Worm (Caenorhabditis elegans) whole organism, early embryonic: ENCODE results near the gene nhr-163.

ENCODE experiments used
- B0310.2 ChIP-seq: sonication (generic microtip); optimal IDR thresholded peaks from 2 replicates; lab custom pipeline; 2016; ENCODE audit warnings: mild to moderate bottlenecking, missing genetic modification characterization, missing compliant biosample characterization
- F13C5.2 ChIP-seq: sonication (generic microtip); optimal IDR thresholded peaks from 2 replicates; lab custom pipeline; 2017; ENCODE audit warnings: mild to moderate bottlenecking, missing genetic modification characterization, inconsistent platforms, missing compliant biosample characterization
- aly-1 ChIP-seq: sonication (generic microtip); optimal IDR thresholded peaks from 2 replicates; lab custom pipeline; 2016; ENCODE audit warnings: missing genetic modification characterization, missing compliant biosample characterization
- ama-1 ChIP-seq: fragments of 150-350 bp; optimal IDR thresholded peaks from 2 replicates; lab custom pipeline; 2014
- ceh-13 ChIP-seq: fragments of 200-800 bp; sonication (Bioruptor generic); optimal IDR thresholded peaks from 2 replicates; lab custom pipeline; 2018; ENCODE audit warnings: mild to moderate bottlenecking, missing genetic modification characterization, missing compliant biosample characterization
- ceh-36 ChIP-seq: sonication (generic microtip); optimal IDR thresholded peaks from 2 replicates; lab custom pipeline; 2016; ENCODE audit warnings: missing genetic modification characterization, inconsistent platforms, missing compliant biosample characterization
- ets-7 ChIP-seq: sonication (generic microtip); optimal IDR thresholded peaks from 2 replicates; lab custom pipeline; 2016; ENCODE audit warnings: missing genotype, missing genetic modification characterization, missing compliant biosample characterization
- flt-1 ChIP-seq: fragments of 200-800 bp; sonication (Bioruptor generic); IDR thresholded peaks from 2 replicates; pipeline ENCODE4 v1.3.6; 2022; ENCODE audit warnings: missing genetic modification characterization, missing compliant biosample characterization
- hmbx-1 ChIP-seq: sonication (generic microtip); optimal IDR thresholded peaks from 2 replicates; lab custom pipeline; 2016; ENCODE audit warnings: mild to moderate bottlenecking, missing genetic modification characterization, missing compliant biosample characterization
- hmg-4 ChIP-seq: fragments of 200-800 bp; sonication (Bioruptor generic); optimal IDR thresholded peaks from 2 replicates; lab custom pipeline; 2018; ENCODE audit warnings: mild to moderate bottlenecking, missing genetic modification characterization, missing compliant biosample characterization
- hnd-1 ChIP-seq: sonication (generic microtip); optimal IDR thresholded peaks from 2 replicates; lab custom pipeline; 2016; ENCODE audit warnings: missing genetic modification characterization, missing compliant biosample characterization
- pes-1 ChIP-seq: fragments of 200-800 bp; sonication (Bioruptor generic); IDR thresholded peaks from 2 replicates; pipeline ENCODE4 v1.3.6; 2022; ENCODE audit warnings: missing genetic modification reagents, missing genetic modification characterization, missing compliant biosample characterization
- scrt-1 ChIP-seq: fragments of 200-800 bp; sonication (Bioruptor generic); IDR thresholded peaks from 2 replicates; pipeline ENCODE4 v1.3.6; 2022; ENCODE audit warnings: missing genetic modification characterization, missing compliant biosample characterization
- sea-1 ChIP-seq: fragments of 200-800 bp; sonication (Bioruptor generic); conservative IDR thresholded peaks from 2 replicates; pipeline ENCODE4 v1.3.6; 2022; ENCODE audit warnings: missing genetic modification characterization, missing compliant biosample characterization
- tbx-11 ChIP-seq: fragments of 200-800 bp; sonication (Bioruptor generic); IDR thresholded peaks from 2 replicates; pipeline ENCODE4 v1.3.6; 2022; ENCODE audit warnings: missing genetic modification characterization, missing compliant biosample characterization
- tbx-37 ChIP-seq: fragments of 200-800 bp; sonication (Bioruptor generic); conservative IDR thresholded peaks from 2 replicates; pipeline ENCODE4 v1.3.6; 2022; ENCODE audit warnings: missing genetic modification reagents, missing genetic modification characterization, missing compliant biosample characterization
- tra-4 ChIP-seq: sonication (generic microtip); optimal IDR thresholded peaks from 2 replicates; lab custom pipeline; 2017; ENCODE audit warnings: missing genetic modification characterization, missing compliant biosample characterization

The nhr-163 gene

DNA sequence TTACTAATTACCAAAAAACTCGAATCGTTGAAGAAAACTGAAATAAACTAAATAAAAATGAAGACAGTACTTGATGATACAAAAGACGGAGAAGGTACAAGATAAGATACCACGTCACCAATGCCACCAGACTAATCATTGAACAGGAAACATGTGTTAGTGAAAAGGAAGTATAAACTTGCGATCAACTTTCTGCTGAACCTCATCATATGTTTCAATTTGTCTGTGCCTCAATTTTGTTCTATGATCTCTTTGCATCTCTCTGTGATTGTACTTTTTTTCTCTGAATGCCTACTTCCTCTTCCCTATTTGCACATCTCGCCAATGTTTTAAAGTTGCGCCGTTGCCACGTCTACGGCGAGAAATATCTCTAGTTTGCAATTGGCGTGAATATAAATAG lies 8.2 kb upstream of the nhr-163 start:
- no peak for TF ChIP-seq hmg-4
- no peak for TF ChIP-seq tbx-37
- no peak for TF ChIP-seq aly-1 (tag; lab: Kevin White, UChicago)
- no peak for TF ChIP-seq flt-1 (GFP tag; lab: Robert Waterston, UW)
- TF ChIP-seq pes-1 (GFP tag; lab: Robert Waterston, UW), result no peak
- TF ChIP-seq ets-7, result no peak
- TF ChIP-seq ceh-36 (tag; lab: Kevin White, UChicago), result no peak
- no peak for TF ChIP-seq tbx-11 (GFP tag; lab: Robert Waterston, UW)
- TF ChIP-seq sea-1 (GFP tag; lab: Robert Waterston, UW), result no peak
- TF ChIP-seq tra-4 (tag; lab: Kevin White, UChicago), result no peak
- no peak for TF ChIP-seq scrt-1
- no peak for TF ChIP-seq hmbx-1 (tag; lab: Kevin White, UChicago)

DNA sequence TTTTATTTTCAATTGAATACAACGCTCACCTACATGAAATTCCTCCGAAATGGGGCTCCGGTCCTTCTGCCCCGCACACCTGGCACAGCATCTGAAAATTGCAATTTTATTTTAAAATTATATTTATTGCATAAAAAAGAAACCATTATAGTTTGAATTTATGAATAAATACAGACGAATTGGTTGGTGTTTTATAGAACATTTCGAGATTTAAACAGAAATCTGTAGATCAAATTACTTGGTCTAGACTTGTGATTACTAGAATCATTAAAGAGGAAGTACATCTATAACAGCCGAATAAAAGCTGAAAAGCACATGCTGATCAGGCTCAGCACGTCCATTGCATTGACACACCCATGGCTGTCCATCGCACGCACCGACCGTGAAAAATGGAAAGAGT lies 5.9 kb upstream of the nhr-163 start, which contains the start of gene nhr-162:
Gene nhr-162 (minus strand): TSS at position 101 of the 400 bp plus-strand sequence.
- TF ChIP-seq sea-1 (GFP tag; lab: Robert Waterston, UW), result no peak
- no peak for TF ChIP-seq aly-1 (tag; lab: Kevin White, UChicago)
- TF ChIP-seq tbx-37, result no peak
- no peak for TF ChIP-seq ama-1 (lab: Kevin White, UChicago)
- no peak for TF ChIP-seq pes-1 (GFP tag; lab: Robert Waterston, UW)
- TF ChIP-seq tbx-11 (GFP tag; lab: Robert Waterston, UW), result no peak
- TF ChIP-seq B0310.2 (tag; lab: Kevin White, UChicago), result no peak

DNA sequence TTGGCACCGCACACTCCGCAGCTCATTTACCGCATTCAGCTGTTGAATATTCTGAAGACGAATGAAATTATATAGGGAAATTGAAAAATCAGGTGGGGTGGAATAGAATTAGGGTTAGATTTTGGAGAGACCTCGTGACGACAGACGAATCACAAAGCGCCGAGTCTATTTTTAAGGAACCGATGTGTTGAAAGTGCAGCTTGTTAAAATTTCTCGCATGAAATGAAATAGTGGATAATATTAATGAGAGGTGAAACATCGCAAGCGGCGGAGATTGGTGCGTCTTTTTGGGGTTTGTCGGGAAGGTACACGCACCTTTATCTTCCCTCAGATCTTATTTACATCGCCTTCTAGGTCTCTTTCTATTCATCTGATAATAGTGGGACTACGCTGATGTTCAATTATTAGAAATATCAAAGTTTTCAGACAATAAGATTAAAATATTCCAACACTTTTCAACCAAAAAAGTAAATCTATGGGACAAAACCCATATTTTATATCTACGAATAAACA lies 3.8 kb upstream of the nhr-163 start, which contains the start of gene nhr-140:
Gene nhr-140 (minus strand): TSS at position 51 of the 513 bp plus-strand sequence.
- TF ChIP-seq pes-1 (GFP tag; lab: Robert Waterston, UW) (no peak), ama-1 (lab: Kevin White, UChicago) (no peak), ceh-36 (tag; lab: Kevin White, UChicago) (no peak), hnd-1 (tag; lab: Kevin White, UChicago) (no peak), B0310.2 (tag; lab: Kevin White, UChicago) (no peak), scrt-1 (no peak), sea-1 (GFP tag; lab: Robert Waterston, UW) (no peak), flt-1 (GFP tag; lab: Robert Waterston, UW) (no peak), hmbx-1 (tag; lab: Kevin White, UChicago) (no peak), tbx-37 (no peak), tra-4 (tag; lab: Kevin White, UChicago) (no peak), ets-7 (no peak), F13C5.2 (no peak), hmg-4 (no peak)

DNA sequence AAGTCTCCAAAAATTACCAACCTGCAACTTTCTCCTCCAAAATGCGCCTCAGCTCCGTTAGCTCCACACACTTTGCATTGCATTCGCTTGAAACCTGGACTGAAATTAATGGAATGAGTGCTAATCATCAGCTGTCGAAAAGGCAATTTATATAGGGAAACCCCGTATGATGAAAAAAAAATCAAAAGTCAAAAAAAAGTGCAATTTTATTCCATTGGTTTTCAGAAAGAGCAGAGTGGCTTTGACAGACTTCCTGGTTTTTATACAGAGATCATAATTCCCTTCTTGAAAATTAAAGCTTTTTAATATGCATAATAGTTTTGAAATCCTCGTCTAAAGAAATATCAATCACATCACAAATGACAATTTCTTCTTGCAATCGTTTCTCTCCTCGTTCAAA lies 1.8 kb upstream of the nhr-163 start, which contains the start of gene nhr-139:
Gene nhr-139 (minus strand): TSS at position 101 of the 400 bp plus-strand sequence.
- no peak for TF ChIP-seq pes-1 (GFP tag; lab: Robert Waterston, UW)
- TF ChIP-seq hmg-4, result no peak
- no peak for TF ChIP-seq ceh-13
- no peak for TF ChIP-seq tbx-37
- TF ChIP-seq hnd-1 (tag; lab: Kevin White, UChicago), result no peak
- TF ChIP-seq B0310.2 (tag; lab: Kevin White, UChicago), result no peak
- TF ChIP-seq ceh-36 (tag; lab: Kevin White, UChicago), result no peak
- TF ChIP-seq tra-4 (tag; lab: Kevin White, UChicago), result no peak
- TF ChIP-seq sea-1 (GFP tag; lab: Robert Waterston, UW), result no peak
- TF ChIP-seq ets-7, result no peak
- no peak for TF ChIP-seq F13C5.2
- no peak for TF ChIP-seq aly-1 (tag; lab: Kevin White, UChicago)

DNA sequence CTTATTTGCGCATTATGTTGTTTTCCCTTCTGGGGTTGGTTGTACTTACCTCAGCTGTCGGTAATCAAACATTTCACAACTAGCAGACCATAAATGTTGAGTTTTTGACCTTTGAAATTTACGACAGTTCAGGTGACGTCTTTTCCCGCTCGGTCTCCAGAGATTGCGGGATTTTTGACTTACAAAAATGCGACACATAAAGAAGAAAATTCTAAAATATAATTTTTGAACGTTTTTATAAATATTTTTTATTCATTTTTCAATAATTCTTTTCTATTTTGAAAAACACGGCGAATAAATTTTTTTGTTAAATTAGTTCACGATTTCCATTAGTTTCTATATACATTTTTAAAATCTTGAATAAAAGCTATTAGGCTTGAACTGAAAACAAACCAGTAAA lies 3.0 kb downstream of the nhr-163 start, which contains the start of gene nhr-161:
Gene nhr-161 (minus strand): TSS at position 101 of the 400 bp plus-strand sequence.
- TF ChIP-seq hnd-1 (tag; lab: Kevin White, UChicago) (no peak), hmbx-1 (tag; lab: Kevin White, UChicago) (no peak), tra-4 (tag; lab: Kevin White, UChicago) (no peak), tbx-37 (no peak), ets-7 (no peak), scrt-1 (no peak), flt-1 (GFP tag; lab: Robert Waterston, UW) (no peak), pes-1 (GFP tag; lab: Robert Waterston, UW) (no peak), ama-1 (lab: Kevin White, UChicago) (no peak), ceh-36 (tag; lab: Kevin White, UChicago) (no peak), aly-1 (tag; lab: Kevin White, UChicago) (no peak), tbx-11 (GFP tag; lab: Robert Waterston, UW) (no peak), ceh-13 (no peak), sea-1 (GFP tag; lab: Robert Waterston, UW) (no peak), hmg-4 (no peak), F13C5.2 (no peak), B0310.2 (tag; lab: Kevin White, UChicago) (no peak)

DNA sequence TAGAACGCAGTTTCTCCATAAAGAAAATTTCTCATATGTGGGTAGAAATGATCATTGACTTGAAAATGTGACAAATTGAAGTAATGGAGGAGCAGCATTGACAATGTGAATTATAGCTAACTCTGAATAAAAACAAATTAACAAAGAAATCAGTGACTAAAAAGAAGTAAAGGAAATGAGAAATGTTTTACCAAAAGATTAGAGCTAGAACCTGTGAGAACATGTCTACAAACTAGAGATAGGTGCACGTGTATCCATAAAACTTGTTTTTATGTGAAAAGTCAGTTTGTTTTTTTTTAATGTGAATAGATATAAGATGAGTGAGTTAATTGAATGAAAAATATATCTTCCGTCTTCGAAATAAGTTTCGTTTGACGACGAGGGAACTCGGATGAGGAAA lies 6.8 kb downstream of the nhr-163 start, which contains the start of gene sre-12:
Gene sre-12 (minus strand): TSS at position 101 of the 400 bp plus-strand sequence.
- TF ChIP-seq scrt-1, result no peak
- no peak for TF ChIP-seq hmg-4
- TF ChIP-seq B0310.2 (tag; lab: Kevin White, UChicago), result no peak
- TF ChIP-seq F13C5.2, result no peak
- no peak for TF ChIP-seq ceh-13
- no peak for TF ChIP-seq ceh-36 (tag; lab: Kevin White, UChicago)
- TF ChIP-seq tbx-11 (GFP tag; lab: Robert Waterston, UW), result no peak
- no peak for TF ChIP-seq ama-1 (lab: Kevin White, UChicago)
- TF ChIP-seq aly-1 (tag; lab: Kevin White, UChicago), result no peak
- TF ChIP-seq ets-7, result no peak
- no peak for TF ChIP-seq pes-1 (GFP tag; lab: Robert Waterston, UW)
- TF ChIP-seq hnd-1 (tag; lab: Kevin White, UChicago), result no peak
- TF ChIP-seq sea-1 (GFP tag; lab: Robert Waterston, UW), result no peak
- TF ChIP-seq tbx-37, result no peak
- TF ChIP-seq flt-1 (GFP tag; lab: Robert Waterston, UW), result no peak

DNA sequence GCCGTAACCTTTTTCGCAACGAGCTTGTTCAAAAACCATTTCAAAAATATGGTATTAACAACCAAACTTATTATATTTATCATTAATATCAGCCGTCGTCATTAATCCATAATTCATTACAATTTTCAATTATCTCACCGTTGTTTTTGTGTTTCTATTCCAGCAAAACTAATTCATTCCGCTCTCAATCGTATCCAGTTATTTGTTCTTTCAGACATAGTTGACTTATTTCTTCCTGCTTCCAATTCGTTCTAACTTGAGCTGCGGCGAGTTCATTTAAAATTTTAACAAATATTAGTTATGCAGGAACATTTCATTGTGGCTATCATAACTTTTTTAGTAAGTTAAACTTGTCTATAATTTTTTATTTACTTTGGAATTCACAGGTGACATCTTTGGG lies 9.8 kb downstream of the nhr-163 start, which contains the start of gene srx-16:
Gene srx-16 (plus strand): TSS at position 301 of the 400 bp plus-strand sequence.
- TF ChIP-seq hmbx-1 (tag; lab: Kevin White, UChicago), result no peak
- no peak for TF ChIP-seq sea-1 (GFP tag; lab: Robert Waterston, UW)
- TF ChIP-seq ama-1 (lab: Kevin White, UChicago), result no peak
- no peak for TF ChIP-seq tbx-11 (GFP tag; lab: Robert Waterston, UW)
- no peak for TF ChIP-seq ceh-36 (tag; lab: Kevin White, UChicago)
- TF ChIP-seq scrt-1, result no peak
- no peak for TF ChIP-seq flt-1 (GFP tag; lab: Robert Waterston, UW)
- TF ChIP-seq aly-1 (tag; lab: Kevin White, UChicago), result no peak
- no peak for TF ChIP-seq tra-4 (tag; lab: Kevin White, UChicago)
- no peak for TF ChIP-seq ets-7
- TF ChIP-seq ceh-13, result no peak
- no peak for TF ChIP-seq hmg-4
- no peak for TF ChIP-seq pes-1 (GFP tag; lab: Robert Waterston, UW)
- no peak for TF ChIP-seq F13C5.2
- no peak for TF ChIP-seq B0310.2 (tag; lab: Kevin White, UChicago)
- no peak for TF ChIP-seq tbx-37
- no peak for TF ChIP-seq hnd-1 (tag; lab: Kevin White, UChicago)
